Fruit fly (Drosophila melanogaster) whole organism, embryonic: ENCODE measurements around the gene abo.
A peak's percentile ranks its signal among the peaks of the same experiment; 100 is the strongest.

ENCODE experiments used
- Aef1 ChIP-seq: fragments of 200-800 bp; sonication (Bioruptor generic); IDR thresholded peaks from 3 replicates; pipeline ENCODE4 v1.3.6; 2022; ENCODE audit warnings: missing biosample characterization, missing genetic modification characterization
- Atf6 ChIP-seq: fragments of 200-800 bp; sonication (Bioruptor generic); IDR thresholded peaks from 2 replicates; pipeline ENCODE4 v1.3.6; 2022; ENCODE audit warnings: missing biosample characterization, missing genetic modification characterization
- Awh ChIP-seq: fragments of 200-800 bp; sonication (Bioruptor generic); IDR thresholded peaks from 2 replicates; pipeline ENCODE4, ENCODE4 v1.3.6; 2022; ENCODE audit warnings: missing biosample characterization, missing genetic modification characterization
- Bteb2 ChIP-seq: fragments of 200-800 bp; sonication (Bioruptor generic); optimal IDR thresholded peaks from 2 replicates; lab custom pipeline; 2016; ENCODE audit warnings: missing biosample characterization, missing genetic modification characterization
- CG10979 ChIP-seq: fragments of 200-800 bp; sonication (Bioruptor generic); optimal IDR thresholded peaks from 2 replicates; lab custom pipeline; 2018; ENCODE audit warnings: missing biosample characterization, mild to moderate bottlenecking, missing genetic modification characterization, moderate library complexity
- CG12236 ChIP-seq: fragments of 200-800 bp; sonication (Bioruptor generic); optimal IDR thresholded peaks from 2 replicates; lab custom pipeline; 2016; ENCODE audit warnings: missing biosample characterization, missing genetic modification characterization
- CG13123 ChIP-seq: fragments of 200-800 bp; sonication (Bioruptor generic); optimal IDR thresholded peaks from 2 replicates; lab custom pipeline; 2016; ENCODE audit warnings: missing biosample characterization, missing genetic modification characterization
- CG14441 ChIP-seq: fragments of 200-800 bp; sonication (Bioruptor generic); IDR thresholded peaks from 2 replicates; pipeline ENCODE4 v1.3.6; 2022; ENCODE audit warnings: missing biosample characterization, missing genetic modification characterization
- CG14710 ChIP-seq: fragments of 200-800 bp; sonication (Bioruptor generic); optimal IDR thresholded peaks from 3 replicates; lab custom pipeline; 2019; ENCODE audit warnings: missing biosample characterization, mild to moderate bottlenecking, missing genetic modification characterization, moderate library complexity
- CG15601 ChIP-seq: fragments of 200-800 bp; sonication (Bioruptor generic); optimal IDR thresholded peaks from 3 replicates; lab custom pipeline; 2019; ENCODE audit warnings: missing biosample characterization, mild to moderate bottlenecking, missing genetic modification characterization, moderate library complexity
- CG17612 ChIP-seq: fragments of 200-800 bp; sonication (Bioruptor generic); IDR thresholded peaks from 2 replicates; pipeline ENCODE4 v1.3.6; 2022; ENCODE audit warnings: missing biosample characterization, missing genetic modification characterization
- CG2678 ChIP-seq: fragments of 200-800 bp; sonication (Bioruptor generic); optimal IDR thresholded peaks from 3 replicates; lab custom pipeline; 2019; ENCODE audit warnings: missing biosample characterization, mild to moderate bottlenecking, missing genetic modification characterization, moderate library complexity
- CG3065 ChIP-seq: fragments of 200-800 bp; sonication (Bioruptor generic); optimal IDR thresholded peaks from 2 replicates; lab custom pipeline; 2016; ENCODE audit warnings: missing biosample characterization, missing genetic modification characterization
- CG31388 ChIP-seq: fragments of 200-800 bp; sonication (Bioruptor generic); optimal IDR thresholded peaks from 2 replicates; lab custom pipeline; 2016; ENCODE audit warnings: missing biosample characterization, missing genetic modification characterization
- CG34422 ChIP-seq: fragments of 200-800 bp; sonication (Bioruptor generic); IDR thresholded peaks from 3 replicates; pipeline ENCODE4 v1.3.6; 2022; ENCODE audit warnings: missing biosample characterization, missing genetic modification characterization
- CG3838 ChIP-seq: fragments of 200-800 bp; sonication (Bioruptor generic); optimal IDR thresholded peaks from 3 replicates; lab custom pipeline; 2016; ENCODE audit warnings: missing biosample characterization, missing genetic modification characterization
- CG6683 ChIP-seq: fragments of 200-800 bp; sonication (Bioruptor generic); optimal IDR thresholded peaks from 2 replicates; lab custom pipeline; 2017; ENCODE audit warnings: missing biosample characterization, mild to moderate bottlenecking, missing genetic modification characterization, missing genetic modification reagents
- CG8281 ChIP-seq: fragments of 200-800 bp; sonication (Bioruptor generic); optimal IDR thresholded peaks from 2 replicates; lab custom pipeline; 2018; ENCODE audit warnings: missing biosample characterization, mild to moderate bottlenecking, missing genetic modification characterization, moderate library complexity
- CG8944 ChIP-seq: fragments of 200-800 bp; sonication (Bioruptor generic); optimal IDR thresholded peaks from 3 replicates; lab custom pipeline; 2016; ENCODE audit warnings: missing biosample characterization, missing genetic modification characterization
- Camta ChIP-seq: fragments of 200-800 bp; sonication (Bioruptor generic); optimal IDR thresholded peaks from 2 replicates; lab custom pipeline; 2016; ENCODE audit warnings: missing biosample characterization, missing genetic modification characterization
- CrebB ChIP-seq: fragments of 200-800 bp; sonication (Bioruptor generic); optimal IDR thresholded peaks from 3 replicates; lab custom pipeline; 2018; ENCODE audit warnings: missing biosample characterization, mild to moderate bottlenecking, missing genetic modification characterization
- D19A ChIP-seq: fragments of 200-800 bp; optimal IDR thresholded peaks from 3 replicates; lab custom pipeline; 2019; ENCODE audit warnings: missing biosample characterization, mild to moderate bottlenecking, missing genetic modification characterization, moderate library complexity
- Eip74EF ChIP-seq, 2 experiments: fragments of 200-800 bp in 1 of 2; fragments of >200 bp in 1 of 2; sonication (Bioruptor generic) in 1 of 2; optimal IDR thresholded peaks; 2 replicates each; lab custom pipeline; 2017 to 2019; ENCODE audit warnings: missing biosample characterization in 2 of 2, missing genetic modification characterization in 2 of 2, mild to moderate bottlenecking in 1 of 2, moderate library complexity in 1 of 2
- H2.0 ChIP-seq: fragments of 200-800 bp; sonication (Bioruptor generic); IDR thresholded peaks from 2 replicates; pipeline ENCODE4 v1.3.6; 2022; ENCODE audit warnings: missing biosample characterization, missing genetic modification characterization
- MBD-R2 ChIP-seq: fragments of 200-800 bp; sonication (Bioruptor generic); IDR thresholded peaks from 2 replicates; pipeline ENCODE4 v1.3.6; 2022; ENCODE audit warnings: missing biosample characterization, missing genetic modification characterization
- MESR4 ChIP-seq: fragments of 200-800 bp; sonication (Bioruptor generic); optimal IDR thresholded peaks from 2 replicates; lab custom pipeline; 2018; ENCODE audit warnings: missing biosample characterization, mild to moderate bottlenecking, missing genetic modification characterization, moderate library complexity
- Mes4 ChIP-seq: fragments of 200-800 bp; sonication (Bioruptor generic); optimal IDR thresholded peaks from 2 replicates; lab custom pipeline; 2016; ENCODE audit warnings: missing biosample characterization, missing genetic modification characterization
- Ravus ChIP-seq: fragments of 200-800 bp; sonication (Bioruptor generic); IDR thresholded peaks from 2 replicates; pipeline ENCODE4 v1.3.6; 2022; ENCODE audit warnings: missing biosample characterization, missing genetic modification characterization
- Six4 ChIP-seq: fragments of 200-800 bp; sonication (Bioruptor generic); optimal IDR thresholded peaks from 2 replicates; lab custom pipeline; 2016; ENCODE audit warnings: missing biosample characterization, missing genetic modification characterization
- Sry-β ChIP-seq: fragments of 200-800 bp; sonication (Bioruptor generic); optimal IDR thresholded peaks from 2 replicates; lab custom pipeline; 2018; ENCODE audit warnings: missing biosample characterization, mild to moderate bottlenecking, missing genetic modification characterization, moderate library complexity
- Vsx1 ChIP-seq: fragments of 200-800 bp; sonication (Bioruptor generic); optimal IDR thresholded peaks from 2 replicates; lab custom pipeline; 2017; ENCODE audit warnings: missing biosample characterization, mild to moderate bottlenecking, missing genetic modification characterization, missing genetic modification reagents
- Xrp1 ChIP-seq: fragments of 200-800 bp; sonication (Bioruptor generic); IDR thresholded peaks from 2 replicates; pipeline ENCODE4 v1.3.6; 2022; ENCODE audit warnings: missing biosample characterization, missing genetic modification characterization
- ab ChIP-seq: fragments of 200-800 bp; sonication (Bioruptor generic); optimal IDR thresholded peaks from 2 replicates; lab custom pipeline; 2016; ENCODE audit warnings: missing biosample characterization, missing genetic modification characterization
- ara ChIP-seq: fragments of 200-800 bp; sonication (Bioruptor generic); IDR thresholded peaks from 2 replicates; pipeline ENCODE4 v1.3.6; 2022; ENCODE audit warnings: missing biosample characterization, missing genetic modification characterization
- ase ChIP-seq: fragments of 200-800 bp; sonication (Bioruptor generic); IDR thresholded peaks from 3 replicates; pipeline ENCODE4 v1.3.6; 2022; ENCODE audit warnings: missing biosample characterization, missing genetic modification characterization
- cad ChIP-seq: fragments of >200 bp; optimal IDR thresholded peaks from 2 replicates; lab custom pipeline; 2017; ENCODE audit warnings: missing biosample characterization, missing genetic modification characterization
- crc ChIP-seq: fragments of 200-800 bp; sonication (Bioruptor generic); optimal IDR thresholded peaks from 2 replicates; lab custom pipeline; 2016; ENCODE audit warnings: missing biosample characterization, missing genetic modification characterization
- dmrt99B ChIP-seq: fragments of 200-800 bp; sonication (Bioruptor generic); optimal IDR thresholded peaks from 2 replicates; lab custom pipeline; 2018; ENCODE audit warnings: missing biosample characterization, mild to moderate bottlenecking, missing genetic modification characterization, moderate library complexity
- fd64A ChIP-seq: fragments of 200-800 bp; sonication (Bioruptor generic); optimal IDR thresholded peaks from 3 replicates; lab custom pipeline; 2018; ENCODE audit warnings: missing biosample characterization, mild to moderate bottlenecking, missing genetic modification characterization
- gsb-n ChIP-seq: fragments of 200-800 bp; sonication (Bioruptor generic); optimal IDR thresholded peaks from 3 replicates; lab custom pipeline; 2018; ENCODE audit warnings: missing biosample characterization, mild to moderate bottlenecking, missing genetic modification characterization
- gt ChIP-seq: fragments of 200-800 bp; sonication (Bioruptor generic); IDR thresholded peaks from 2 replicates; pipeline ENCODE4 v1.3.6; 2022; ENCODE audit warnings: missing biosample characterization, missing genetic modification characterization
- hb ChIP-seq: fragments of 200-800 bp; sonication (Bioruptor generic); IDR thresholded peaks from 3 replicates; pipeline ENCODE4 v1.3.6; 2022; ENCODE audit warnings: missing biosample characterization, missing genetic modification characterization; ENCODE audit not compliant: partially characterized antibody
- inv ChIP-seq: fragments of 200-800 bp; sonication (Bioruptor generic); IDR thresholded peaks from 2 replicates; pipeline ENCODE4 v1.3.6; 2022; ENCODE audit warnings: missing biosample characterization, missing genetic modification characterization; ENCODE audit not compliant: partially characterized antibody
- lbe ChIP-seq: fragments of 200-800 bp; sonication (Bioruptor generic); optimal IDR thresholded peaks from 2 replicates; lab custom pipeline; 2016; ENCODE audit warnings: missing biosample characterization, mild to moderate bottlenecking, missing genetic modification characterization
- nau ChIP-seq: fragments of 200-800 bp; sonication (Bioruptor generic); optimal IDR thresholded peaks from 3 replicates; lab custom pipeline; 2017; ENCODE audit warnings: missing biosample characterization, mild to moderate bottlenecking, missing genetic modification characterization, missing genetic modification reagents
- nerfin-1 ChIP-seq: fragments of 200-800 bp; sonication (Bioruptor generic); optimal IDR thresholded peaks from 3 replicates; lab custom pipeline; 2019; ENCODE audit warnings: missing biosample characterization, mild to moderate bottlenecking, missing genetic modification characterization, moderate library complexity
- nerfin-2 ChIP-seq: fragments of 200-800 bp; sonication (Bioruptor generic); IDR thresholded peaks from 2 replicates; pipeline ENCODE4 v1.3.6; 2022; ENCODE audit warnings: missing biosample characterization, missing genetic modification characterization; ENCODE audit not compliant: partially characterized antibody
- pb ChIP-seq: fragments of 200-800 bp; sonication (Bioruptor generic); optimal IDR thresholded peaks from 3 replicates; lab custom pipeline; 2016; ENCODE audit warnings: missing biosample characterization, missing genetic modification characterization
- sd ChIP-seq: fragments of 200-800 bp; sonication (Bioruptor generic); optimal IDR thresholded peaks from 3 replicates; lab custom pipeline; 2018; ENCODE audit warnings: missing biosample characterization, mild to moderate bottlenecking, missing genetic modification characterization, moderate library complexity
- shn ChIP-seq: fragments of 200-800 bp; sonication (Bioruptor generic); optimal IDR thresholded peaks from 3 replicates; lab custom pipeline; 2016; ENCODE audit warnings: missing biosample characterization, missing genetic modification characterization
- tx ChIP-seq: fragments of 200-800 bp; sonication (Bioruptor generic); optimal IDR thresholded peaks from 2 replicates; lab custom pipeline; 2016; ENCODE audit warnings: missing biosample characterization, missing genetic modification characterization

abo gene

dm6 chr2L:10964493-10964892 is 10.6 kb downstream of the abo start (continued):
- no peak for TF ChIP-seq nerfin-2 (GFP tag; lab: Robert Waterston, UW)
- 0 out of 3 replicates have a peak, but pooled peaks have one; percentile 21 for TF ChIP-seq ase (GFP tag; lab: Robert Waterston, UW)
- TF ChIP-seq CG3838 (GFP tag; lab: Kevin White, UChicago) = no peak
- no peak for TF ChIP-seq CG3065 (GFP tag; lab: Kevin White, UChicago)
- peak; percentile 62 for TF ChIP-seq CG14710
- peak; percentile 36 for TF ChIP-seq CG15601 (tag; lab: Kevin White, UChicago)
- TF ChIP-seq CG31388 = no peak
- no peak for TF ChIP-seq CG2678
- TF ChIP-seq ab (GFP tag; lab: Kevin White, UChicago) = no peak
- TF ChIP-seq CG17612 (GFP tag; lab: Robert Waterston, UW) = no peak
- TF ChIP-seq dmrt99B (tag; lab: Kevin White, UChicago) = no peak
- no peak; the same call in 1 of the 2 replicates for TF ChIP-seq ara (GFP tag; lab: Robert Waterston, UW)
- TF ChIP-seq cad (GFP tag; lab: Kevin White, UChicago) = no peak
- peak; percentile 8; the same call in 1 of the 2 replicates for TF ChIP-seq Xrp1 (GFP tag; lab: Robert Waterston, UW)
- no peak for TF ChIP-seq CrebB (tag; lab: Kevin White, UChicago)
- no peak for TF ChIP-seq crc (GFP tag; lab: Kevin White, UChicago)
- no peak for TF ChIP-seq fd64A
- TF ChIP-seq Camta (GFP tag; lab: Kevin White, UChicago) = no peak
- no peak for TF ChIP-seq Ravus (GFP tag; lab: Robert Waterston, UW)
- no peak for TF ChIP-seq shn (GFP tag; lab: Kevin White, UChicago)
- no peak for TF ChIP-seq CG8944 (GFP tag; lab: Kevin White, UChicago)
- TF ChIP-seq nau (GFP tag; lab: Kevin White, UChicago) = no peak
- no peak for TF ChIP-seq CG12236
- TF ChIP-seq sd (tag; lab: Kevin White, UChicago) = peak; percentile 92
- no peak for TF ChIP-seq D19A
- TF ChIP-seq Aef1 = peak; percentile 57; the same call in 1 of the 3 replicates
- peak; percentile 36; the same call in 1 of the 2 replicates for TF ChIP-seq MBD-R2 (GFP tag; lab: Robert Waterston, UW)
- TF ChIP-seq MESR4 (GFP tag; lab: Kevin White, UChicago) = no peak
- no peak for TF ChIP-seq CG6683 (GFP tag; lab: Kevin White, UChicago)
- no peak for TF ChIP-seq lbe
- no peak for TF ChIP-seq CG34422 (GFP tag; lab: Robert Waterston, UW)
- TF ChIP-seq gt (GFP tag; lab: Robert Waterston, UW) = no peak
- TF ChIP-seq CG13123 (GFP tag; lab: Kevin White, UChicago) = no peak
- TF ChIP-seq hb (GFP tag; lab: Robert Waterston, UW) = no peak
- TF ChIP-seq gsb-n (tag; lab: Kevin White, UChicago) = peak; percentile 29
- TF ChIP-seq CG10979 = no peak
- TF ChIP-seq Six4 (GFP tag; lab: Kevin White, UChicago) = no peak
- TF ChIP-seq Awh (GFP tag; lab: Robert Waterston, UW) = no peak
- TF ChIP-seq CG14441 (GFP tag; lab: Robert Waterston, UW) = no peak
- no peak for TF ChIP-seq Vsx1 (GFP tag; lab: Kevin White, UChicago)
- no peak; the same call in 1 of the 2 replicates for TF ChIP-seq inv (GFP tag; lab: Robert Waterston, UW)
- TF ChIP-seq Atf6 (GFP tag; lab: Robert Waterston, UW) = no peak
- no peak for TF ChIP-seq Sry-β (GFP tag; lab: Kevin White, UChicago)
- no peak for TF ChIP-seq tx
- no peak for TF ChIP-seq H2.0 (GFP tag; lab: Robert Waterston, UW)
- no peak for TF ChIP-seq Mes4 (GFP tag; lab: Kevin White, UChicago)
- TF ChIP-seq Eip74EF (GFP tag; optimal IDR thresholded peaks at IDR 0.05; lab: Kevin White, UChicago) = peak in 1 of 2 experiments; percentile 92
- no peak for TF ChIP-seq pb
- no peak for TF ChIP-seq Bteb2 (GFP tag; lab: Kevin White, UChicago)
- TF ChIP-seq nerfin-1 (tag; lab: Kevin White, UChicago) = peak; percentile 32
- no peak for TF ChIP-seq CG8281 (tag; lab: Kevin White, UChicago)
